Worm (Caenorhabditis elegans) whole organism, L3 larva: ENCODE measurements around the gene inx-18.

Experiments used
- ZK546.5 ChIP-seq: sonication (generic microtip); optimal IDR thresholded peaks from 2 replicates; lab custom pipeline; 2017; ENCODE audit warnings: missing biosample characterization, missing genetic modification characterization
- aly-2 ChIP-seq: fragments of 150-350 bp; optimal IDR thresholded peaks from 2 replicates; lab custom pipeline; 2014; ENCODE audit warnings: missing biosample characterization, missing genetic modification characterization
- ama-1 ChIP-seq: fragments of 150-350 bp; optimal IDR thresholded peaks from 2 replicates; lab custom pipeline; 2018
- ceh-16 ChIP-seq: sonication (generic microtip); optimal IDR thresholded peaks from 2 replicates; lab custom pipeline; 2017; ENCODE audit warnings: missing biosample characterization, missing genetic modification characterization
- ceh-28 ChIP-seq: fragments of 150-350 bp; optimal IDR thresholded peaks from 2 replicates; lab custom pipeline; 2014; ENCODE audit warnings: missing biosample characterization, missing genetic modification reagents, missing genetic modification characterization
- ceh-82 ChIP-seq: fragments of 150-350 bp; optimal IDR thresholded peaks from 2 replicates; lab custom pipeline; 2014; ENCODE audit warnings: missing biosample characterization, missing genetic modification characterization
- ceh-9 ChIP-seq: sonication (generic microtip); optimal IDR thresholded peaks from 2 replicates; lab custom pipeline; 2018; ENCODE audit warnings: missing biosample characterization, missing genetic modification characterization
- daf-12 ChIP-seq: fragments of 150-350 bp; optimal IDR thresholded peaks from 2 replicates; lab custom pipeline; 2014; ENCODE audit warnings: missing biosample characterization, missing genetic modification reagents, missing genetic modification characterization
- egl-27 ChIP-seq: sonication (generic microtip); optimal IDR thresholded peaks from 4 replicates; lab custom pipeline; 2017; ENCODE audit warnings: missing biosample characterization, missing genetic modification reagents, missing genetic modification characterization
- egl-5 ChIP-seq: fragments of 150-350 bp; optimal IDR thresholded peaks from 2 replicates; lab custom pipeline; 2017; ENCODE audit warnings: missing biosample characterization, missing genetic modification reagents, missing genetic modification characterization, inconsistent platforms
- elt-1 ChIP-seq: fragments of 150-350 bp; optimal IDR thresholded peaks from 2 replicates; lab custom pipeline; 2014; ENCODE audit warnings: missing biosample characterization, missing genetic modification characterization
- elt-2 ChIP-seq: sonication (generic microtip); optimal IDR thresholded peaks from 2 replicates; lab custom pipeline; 2016; ENCODE audit warnings: missing genetic modification reagents, mild to moderate bottlenecking, missing genetic modification characterization, missing compliant biosample characterization
- elt-3 ChIP-seq, 3 experiments: fragments of 150-350 bp in 1 of 3; sonication (generic microtip) in 2 of 3; optimal IDR thresholded peaks; 2 replicates in 2 of 3; 4 replicates in 1 of 3; lab custom pipeline; 2014 to 2017; ENCODE audit warnings: missing biosample characterization in 3 of 3, missing genetic modification characterization in 3 of 3
- fkh-10 ChIP-seq: sonication (generic microtip); optimal IDR thresholded peaks from 2 replicates; lab custom pipeline; 2017; ENCODE audit warnings: missing biosample characterization, missing genetic modification reagents, missing genetic modification characterization
- hmg-11 ChIP-seq: sonication (generic microtip); optimal IDR thresholded peaks from 2 replicates; lab custom pipeline; 2016; ENCODE audit warnings: missing genetic modification characterization, missing compliant biosample characterization
- jun-1 ChIP-seq: fragments of 150-350 bp; optimal IDR thresholded peaks from 2 replicates; lab custom pipeline; 2014; ENCODE audit warnings: missing biosample characterization, missing genetic modification reagents, missing genetic modification characterization
- lin-39 ChIP-seq: fragments of 150-350 bp; optimal IDR thresholded peaks from 2 replicates; lab custom pipeline; 2018; ENCODE audit warnings: missing biosample characterization, missing genetic modification reagents, missing genetic modification characterization
- lsy-12 ChIP-seq: sonication (generic microtip); optimal IDR thresholded peaks from 2 replicates; lab custom pipeline; 2016; ENCODE audit warnings: mild to moderate bottlenecking, missing genetic modification characterization, missing compliant biosample characterization
- nfya-1 ChIP-seq: sonication (generic microtip); optimal IDR thresholded peaks from 2 replicates; lab custom pipeline; 2017; ENCODE audit warnings: missing genetic modification characterization, mild to moderate bottlenecking, missing compliant biosample characterization, antibody characterized with exemption, moderate library complexity; ENCODE audit not compliant: insufficient read depth
- nhr-11 ChIP-seq: fragments of 150-350 bp; optimal IDR thresholded peaks from 2 replicates; lab custom pipeline; 2014; ENCODE audit warnings: missing biosample characterization, missing genetic modification characterization
- nhr-12 ChIP-seq: fragments of 150-350 bp; optimal IDR thresholded peaks from 2 replicates; lab custom pipeline; 2014; ENCODE audit warnings: missing biosample characterization, missing genetic modification characterization
- nhr-23 ChIP-seq: fragments of 150-350 bp; optimal IDR thresholded peaks from 2 replicates; lab custom pipeline; 2014; ENCODE audit warnings: missing biosample characterization, missing genetic modification reagents, missing genetic modification characterization
- nhr-25 ChIP-seq: sonication (generic microtip); optimal IDR thresholded peaks from 2 replicates; lab custom pipeline; 2017; ENCODE audit warnings: missing biosample characterization, missing genetic modification characterization
- nhr-28 ChIP-seq: fragments of 150-350 bp; optimal IDR thresholded peaks from 2 replicates; lab custom pipeline; 2014; ENCODE audit warnings: missing biosample characterization, missing genetic modification characterization
- nhr-43 ChIP-seq: sonication (generic microtip); optimal IDR thresholded peaks from 2 replicates; lab custom pipeline; 2016; ENCODE audit warnings: mild to moderate bottlenecking, missing genetic modification characterization, missing compliant biosample characterization; ENCODE audit not compliant: poor library complexity, severe bottlenecking
- nhr-67 ChIP-seq: fragments of 150-350 bp; optimal IDR thresholded peaks from 2 replicates; lab custom pipeline; 2014; ENCODE audit warnings: missing biosample characterization, missing genetic modification characterization
- nhr-76 ChIP-seq: fragments of 150-350 bp; sonication (generic microtip); optimal IDR thresholded peaks from 5 replicates; lab custom pipeline; 2014; ENCODE audit warnings: missing biosample characterization, missing genetic modification characterization
- nhr-77 ChIP-seq: fragments of 150-350 bp; optimal IDR thresholded peaks from 2 replicates; lab custom pipeline; 2014; ENCODE audit warnings: missing biosample characterization, missing genetic modification characterization
- pqm-1 ChIP-seq: fragments of 150-350 bp; optimal IDR thresholded peaks from 2 replicates; lab custom pipeline; 2017; ENCODE audit warnings: missing biosample characterization, missing genetic modification characterization, inconsistent platforms
- sea-2 ChIP-seq: fragments of 150-350 bp; sonication (generic microtip); optimal IDR thresholded peaks from 4 replicates; lab custom pipeline; 2014; ENCODE audit warnings: missing biosample characterization, missing genetic modification reagents, missing genetic modification characterization
- skn-1 ChIP-seq: fragments of 150-350 bp; optimal IDR thresholded peaks from 2 replicates; lab custom pipeline; 2014; ENCODE audit warnings: missing biosample characterization, missing genetic modification characterization
- snpc-4 ChIP-seq: fragments of 150-350 bp; optimal IDR thresholded peaks from 2 replicates; lab custom pipeline; 2014; ENCODE audit warnings: missing biosample characterization, missing genetic modification characterization
- tbx-2 ChIP-seq: sonication (generic microtip); optimal IDR thresholded peaks from 2 replicates; lab custom pipeline; 2016; ENCODE audit warnings: mild to moderate bottlenecking, missing genetic modification characterization, missing compliant biosample characterization
- zag-1 ChIP-seq: fragments of 150-350 bp; optimal IDR thresholded peaks from 2 replicates; lab custom pipeline; 2014; ENCODE audit warnings: missing biosample characterization, missing genetic modification characterization
- ztf-4 ChIP-seq: fragments of 150-350 bp; optimal IDR thresholded peaks from 2 replicates; lab custom pipeline; 2014; ENCODE audit warnings: missing biosample characterization, missing genetic modification characterization

inx-18 gene

ce11 chrIV:639167-639566, 33.0 kb downstream of the inx-18 start:
- no peak for TF ChIP-seq jun-1
- no peak for TF ChIP-seq nhr-11 (tag; lab: Kevin White, UChicago)
- TF ChIP-seq tbx-2 (tag; lab: Kevin White, UChicago) = no peak
- TF ChIP-seq ztf-4 (tag; lab: Kevin White, UChicago) = no peak
- no peak for TF ChIP-seq elt-2 (tag; lab: Kevin White, UChicago)
- TF ChIP-seq sea-2 (GFP tag; lab: Kevin White, UChicago) = no peak
- TF ChIP-seq lsy-12 = no peak
- no peak for TF ChIP-seq egl-5 (tag; lab: Kevin White, UChicago)
- TF ChIP-seq aly-2 (tag; lab: Kevin White, UChicago) = no peak

- TF ChIP-seq ceh-9 (tag; lab: Kevin White, UChicago) (no peak), nfya-1 (tag; lab: Kevin White, UChicago) (no peak), daf-12 (tag; lab: Kevin White, UChicago) (no peak), egl-27 (tag; lab: Kevin White, UChicago) (no peak), lin-39 (no peak), fkh-10 (GFP tag; lab: Kevin White, UChicago) (no peak), nhr-25 (tag; lab: Kevin White, UChicago) (no peak), nhr-28 (tag; lab: Kevin White, UChicago) (no peak), elt-3 (tag; optimal IDR thresholded peaks at IDR 0.05; lab: Kevin White, UChicago) (no peak), ceh-28 (tag; lab: Kevin White, UChicago) (no peak), jun-1 (no peak), zag-1 (tag; lab: Kevin White, UChicago) (no peak), nhr-76 (no peak)
- TF ChIP-seq, all 47 proteins: peak for 0
Measured at ce11 chrIV:643481-643880, 37.3 kb downstream of the inx-18 start.

ce11 chrIV:648362-648761, 42.2 kb downstream of the inx-18 start:
- TF ChIP-seq ZK546.5 (tag; lab: Kevin White, UChicago) (no peak), daf-12 (tag; lab: Kevin White, UChicago) (no peak), ceh-82 (tag; lab: Kevin White, UChicago) (no peak), aly-2 (tag; lab: Kevin White, UChicago) (no peak), nhr-23 (tag; lab: Kevin White, UChicago) (no peak), sea-2 (GFP tag; lab: Kevin White, UChicago) (no peak), lin-39 (no peak), nhr-77 (no peak), nhr-25 (tag; lab: Kevin White, UChicago) (no peak), jun-1 (no peak)

- no peak for TF ChIP-seq jun-1
- no peak for TF ChIP-seq ceh-28 (tag; lab: Kevin White, UChicago)
- TF ChIP-seq pqm-1 = no peak
- no peak for TF ChIP-seq egl-27 (tag; lab: Kevin White, UChicago)
Measured at ce11 chrIV:649365-649764, 43.2 kb downstream of the inx-18 start, which contains the start of gene K11H12.9. Gene K11H12.9, plus strand, starts transcription at chrIV:649665.

ce11 chrIV:653138-653848, 47.1 kb downstream of the inx-18 start, which contains the start of gene K11H12.1:
Gene K11H12.1, minus strand, starts transcription at chrIV:653421.
- TF ChIP-seq nhr-43 (tag; lab: Kevin White, UChicago) (peak; percentile 28), zag-1 (tag; lab: Kevin White, UChicago) (no peak)
- TF ChIP-seq, all 47 proteins: peak for 1

ce11 chrIV:654526-655440, 48.6 kb downstream of the inx-18 start, which contains the start of the genes rpl-15 and K11H12.8:
Gene rpl-15, minus strand, starts transcription at chrIV:654576.
Gene K11H12.8, plus strand, starts transcription at chrIV:655390.
- TF ChIP-seq snpc-4 (peak; percentile 98), jun-1 (peak; percentile 99), elt-1 (peak; percentile 92), nhr-28 (tag; lab: Kevin White, UChicago) (peak; percentile 91), fkh-10 (GFP tag; lab: Kevin White, UChicago) (peak; percentile 99), tbx-2 (tag; lab: Kevin White, UChicago) (peak; percentile 98), elt-2 (tag; lab: Kevin White, UChicago) (peak; percentile 98), elt-3 (tag; optimal IDR thresholded peaks at IDR 0.05; lab: Kevin White, UChicago) (peak; percentile 79 to 99 (median 92)), nhr-12 (tag; lab: Kevin White, UChicago) (no peak), nhr-67 (peak; percentile 66), lin-39 (peak; percentile 99), ceh-82 (tag; lab: Kevin White, UChicago) (peak; percentile 97), aly-2 (tag; lab: Kevin White, UChicago) (peak; percentile 89), nhr-76 (peak; percentile 89), nhr-77 (peak; percentile 96), ama-1 (lab: Kevin White, UChicago) (peak; percentile 93), pqm-1 (peak; percentile 95), hmg-11 (tag; lab: Kevin White, UChicago) (peak; percentile 100), ceh-16 (peak; percentile 71), skn-1 (tag; lab: Kevin White, UChicago) (peak; percentile 97), nhr-11 (tag; lab: Kevin White, UChicago) (peak; percentile 98), nhr-25 (tag; lab: Kevin White, UChicago) (peak; percentile 100), ztf-4 (tag; lab: Kevin White, UChicago) (peak; percentile 97), ceh-28 (tag; lab: Kevin White, UChicago) (peak; percentile 96), egl-27 (tag; lab: Kevin White, UChicago) (peak; percentile 97)
